Worm (Caenorhabditis elegans) whole organism, young adult: ENCODE measurements around the gene K06A4.10.
A peak's percentile ranks its signal among the peaks of the same experiment; 100 is the strongest.

Source experiments
- C06A6.2 ChIP-seq: fragments of 200-800 bp; sonication (Bioruptor generic); conservative IDR thresholded peaks from 2 replicates; pipeline ENCODE4 v1.3.6; 2022; ENCODE audit warnings: missing genetic modification characterization, missing compliant biosample characterization
- F23B12.7 ChIP-seq: sonication (generic microtip); optimal IDR thresholded peaks from 2 replicates; lab custom pipeline; 2017; ENCODE audit warnings: missing genetic modification characterization, mild to moderate bottlenecking, missing compliant biosample characterization, antibody characterized with exemption, moderate library complexity; ENCODE audit not compliant: insufficient read depth
- F39B2.1 ChIP-seq: fragments of 200-800 bp; sonication (Bioruptor generic); IDR thresholded peaks from 2 replicates; pipeline ENCODE4 v1.3.6; 2022; ENCODE audit warnings: missing genetic modification reagents, missing genetic modification characterization, missing compliant biosample characterization
- F52B5.7 ChIP-seq: sonication (generic microtip); optimal IDR thresholded peaks from 2 replicates; lab custom pipeline; 2016; ENCODE audit warnings: mild to moderate bottlenecking, missing genetic modification characterization, missing compliant biosample characterization
- Y79H2A.3 ChIP-seq: fragments of 200-800 bp; sonication (Bioruptor generic); conservative IDR thresholded peaks from 2 replicates; pipeline ENCODE4 v1.3.6; 2022; ENCODE audit warnings: missing genetic modification reagents, missing genetic modification characterization, missing compliant biosample characterization
- ZK185.1 ChIP-seq: sonication (generic microtip); optimal IDR thresholded peaks from 2 replicates; lab custom pipeline; 2016; ENCODE audit warnings: mild to moderate bottlenecking, missing genetic modification characterization, missing compliant biosample characterization; ENCODE audit not compliant: poor library complexity, severe bottlenecking
- attf-6 ChIP-seq: fragments of 200-800 bp; sonication (Bioruptor generic); IDR thresholded peaks from 2 replicates; pipeline ENCODE4 v1.3.6; 2022; ENCODE audit warnings: missing genetic modification reagents, missing genetic modification characterization, missing compliant biosample characterization
- bed-1 ChIP-seq: fragments of 200-800 bp; sonication (Bioruptor generic); IDR thresholded peaks from 2 replicates; pipeline ENCODE4 v1.3.6; 2022; ENCODE audit warnings: missing genetic modification reagents, missing genetic modification characterization, missing compliant biosample characterization
- ceh-27 ChIP-seq: fragments of 200-800 bp; sonication (Bioruptor generic); optimal IDR thresholded peaks from 2 replicates; lab custom pipeline; 2018; ENCODE audit warnings: mild to moderate bottlenecking, missing genetic modification characterization, moderate library complexity, missing compliant biosample characterization
- ceh-40 ChIP-seq: fragments of 200-800 bp; sonication (Bioruptor generic); IDR thresholded peaks from 2 replicates; pipeline ENCODE4 v1.3.6; 2022; ENCODE audit warnings: missing genetic modification characterization, missing compliant biosample characterization
- ceh-79 ChIP-seq: sonication (generic microtip); optimal IDR thresholded peaks from 2 replicates; lab custom pipeline; 2017; ENCODE audit warnings: mild to moderate bottlenecking, missing genetic modification characterization, missing compliant biosample characterization
- ceh-91 ChIP-seq: fragments of 200-800 bp; sonication (Bioruptor generic); IDR thresholded peaks from 2 replicates; pipeline ENCODE4 v1.3.6; 2022; ENCODE audit warnings: missing genetic modification reagents, missing genetic modification characterization, missing compliant biosample characterization
- dpff-1 ChIP-seq: sonication (generic microtip); optimal IDR thresholded peaks from 2 replicates; lab custom pipeline; 2017; ENCODE audit warnings: mild to moderate bottlenecking, missing genetic modification characterization, missing compliant biosample characterization
- efl-1 ChIP-seq: fragments of 150-350 bp; optimal IDR thresholded peaks from 2 replicates; lab custom pipeline; 2014; ENCODE audit warnings: missing biosample characterization, missing genetic modification reagents, missing genetic modification characterization
- egl-18 ChIP-seq: fragments of 200-800 bp; sonication (Bioruptor generic); IDR thresholded peaks from 2 replicates; pipeline ENCODE4 v1.3.6; 2022; ENCODE audit warnings: missing genetic modification reagents, missing genetic modification characterization, missing compliant biosample characterization
- egrh-3 ChIP-seq: fragments of 200-800 bp; sonication (Bioruptor generic); IDR thresholded peaks from 2 replicates; pipeline ENCODE4 v1.3.6; 2022; ENCODE audit warnings: missing genetic modification reagents, missing genetic modification characterization, missing compliant biosample characterization
- ets-4 ChIP-seq: fragments of 200-800 bp; sonication (Bioruptor generic); optimal IDR thresholded peaks from 2 replicates; lab custom pipeline; 2018; ENCODE audit warnings: mild to moderate bottlenecking, missing genetic modification characterization, missing compliant biosample characterization
- fkh-3 ChIP-seq: sonication (generic microtip); optimal IDR thresholded peaks from 2 replicates; lab custom pipeline; 2016; ENCODE audit warnings: mild to moderate bottlenecking, missing genetic modification characterization, missing compliant biosample characterization
- him-1 ChIP-seq: sonication (generic microtip); optimal IDR thresholded peaks from 2 replicates; lab custom pipeline; 2016; ENCODE audit warnings: missing genotype, missing genetic modification reagents, missing genetic modification characterization, missing compliant biosample characterization
- hlh-12 ChIP-seq: sonication (generic microtip); optimal IDR thresholded peaks from 2 replicates; lab custom pipeline; 2016; ENCODE audit warnings: missing genetic modification characterization, missing compliant biosample characterization
- hmg-20 ChIP-seq: fragments of 200-800 bp; sonication (Bioruptor generic); IDR thresholded peaks from 2 replicates; pipeline ENCODE4 v1.3.6; 2022; ENCODE audit warnings: missing genetic modification reagents, missing genetic modification characterization, missing compliant biosample characterization
- lin-54 ChIP-seq: fragments of 200-800 bp; sonication (Bioruptor generic); optimal IDR thresholded peaks from 2 replicates; lab custom pipeline; 2018; ENCODE audit warnings: mild to moderate bottlenecking, missing genetic modification characterization, missing compliant biosample characterization
- lsl-1 ChIP-seq: fragments of 200-800 bp; sonication (Bioruptor generic); optimal IDR thresholded peaks from 2 replicates; lab custom pipeline; 2018; ENCODE audit warnings: mild to moderate bottlenecking, missing genetic modification characterization, moderate library complexity, missing compliant biosample characterization
- lsy-27 ChIP-seq: sonication (generic microtip); optimal IDR thresholded peaks from 2 replicates; lab custom pipeline; 2017; ENCODE audit warnings: missing genetic modification characterization, mild to moderate bottlenecking, missing compliant biosample characterization, antibody characterized with exemption, missing genotype, borderline replicate concordance; ENCODE audit not compliant: insufficient read depth
- nfyb-1 ChIP-seq: fragments of 200-800 bp; sonication (Bioruptor generic); IDR thresholded peaks from 2 replicates; pipeline ENCODE4 v1.3.6; 2022; ENCODE audit warnings: missing genetic modification reagents, missing genetic modification characterization, missing compliant biosample characterization
- nhr-27 ChIP-seq: fragments of 200-800 bp; sonication (Bioruptor generic); optimal IDR thresholded peaks from 2 replicates; lab custom pipeline; 2018; ENCODE audit warnings: mild to moderate bottlenecking, missing genetic modification characterization, moderate library complexity, missing compliant biosample characterization
- nhr-80 ChIP-seq: sonication (generic microtip); optimal IDR thresholded peaks from 2 replicates; lab custom pipeline; 2016; ENCODE audit warnings: missing genetic modification characterization, missing compliant biosample characterization
- rec-8 ChIP-seq, 2 experiments: sonication (generic microtip); optimal IDR thresholded peaks; 2 replicates each; lab custom pipeline; 2016; ENCODE audit warnings: mild to moderate bottlenecking in 2 of 2, missing genetic modification characterization in 2 of 2, missing genetic modification reagents in 2 of 2, missing genotype in 2 of 2, missing biosample characterization in 1 of 2, missing compliant biosample characterization in 1 of 2, moderate library complexity in 1 of 2
- snpc-1.1 ChIP-seq: sonication (generic microtip); optimal IDR thresholded peaks from 2 replicates; lab custom pipeline; 2017; ENCODE audit warnings: missing genetic modification characterization, mild to moderate bottlenecking, missing compliant biosample characterization, antibody characterized with exemption, moderate library complexity, missing genotype, missing genetic modification reagents; ENCODE audit not compliant: insufficient read depth
- sptf-2 ChIP-seq: fragments of 200-800 bp; sonication (Bioruptor generic); optimal IDR thresholded peaks from 2 replicates; lab custom pipeline; 2018; ENCODE audit warnings: mild to moderate bottlenecking, missing genetic modification characterization, missing compliant biosample characterization
- unc-62 ChIP-seq: fragments of 150-350 bp; optimal IDR thresholded peaks from 2 replicates; lab custom pipeline; 2014; ENCODE audit warnings: missing biosample characterization, missing genetic modification reagents, missing genetic modification characterization
- xnd-1 ChIP-seq: sonication (generic microtip); optimal IDR thresholded peaks from 2 replicates; lab custom pipeline; 2016; ENCODE audit warnings: missing genotype, missing genetic modification reagents, missing genetic modification characterization, missing compliant biosample characterization
- zim-3 ChIP-seq: sonication (generic microtip); optimal IDR thresholded peaks from 2 replicates; lab custom pipeline; 2017; ENCODE audit warnings: mild to moderate bottlenecking, missing genetic modification characterization, moderate library complexity, missing compliant biosample characterization
- ztf-26 ChIP-seq: sonication (generic microtip); optimal IDR thresholded peaks from 2 replicates; lab custom pipeline; 2017; ENCODE audit warnings: missing genetic modification characterization, missing compliant biosample characterization
- ztf-28 ChIP-seq: fragments of 200-800 bp; sonication (Bioruptor generic); IDR thresholded peaks from 2 replicates; pipeline ENCODE4 v1.3.6; 2022; ENCODE audit warnings: missing genetic modification reagents, missing genetic modification characterization, missing compliant biosample characterization
- ztf-6 ChIP-seq: fragments of 200-800 bp; sonication (Bioruptor generic); IDR thresholded peaks from 2 replicates; pipeline ENCODE4 v1.3.6; 2022; ENCODE audit warnings: missing genetic modification reagents, missing genetic modification characterization, missing compliant biosample characterization

Gene K06A4.10

DNA sequence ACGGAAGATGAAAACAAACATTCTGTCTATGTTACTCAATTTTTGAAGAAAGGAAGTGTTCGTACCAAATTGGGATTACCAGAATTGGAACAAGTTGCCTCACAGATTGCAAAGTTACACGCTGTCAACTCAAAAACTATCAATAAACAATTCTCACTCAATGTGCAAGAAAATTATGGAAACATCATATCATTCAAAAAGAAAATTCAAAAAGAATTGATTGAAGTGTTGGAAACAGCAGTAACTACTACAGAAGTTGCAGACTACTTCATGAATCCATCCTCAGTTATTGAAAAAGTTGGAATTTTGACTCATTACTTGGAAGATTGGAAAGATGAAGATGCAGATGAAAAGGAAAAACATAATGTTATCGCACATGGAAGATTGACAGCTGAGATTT lies 38.4 kb upstream of the K06A4.10 start:
- TF ChIP-seq rec-8 (tag; optimal IDR thresholded peaks at IDR 0.05; lab: Kevin White, UChicago) (no peak), him-1 (tag; lab: Kevin White, UChicago) (no peak), xnd-1 (tag; lab: Kevin White, UChicago) (no peak), lsl-1 (GFP tag; lab: Kevin White, UChicago) (no peak), ceh-27 (GFP tag; lab: Kevin White, UChicago) (no peak), dpff-1 (tag; lab: Kevin White, UChicago) (no peak), ceh-91 (GFP tag; lab: Robert Waterston, UW) (no peak), egl-18 (GFP tag; lab: Robert Waterston, UW) (no peak), hlh-12 (tag; lab: Kevin White, UChicago) (no peak), ztf-6 (no peak), C06A6.2 (GFP tag; lab: Robert Waterston, UW) (no peak), snpc-1.1 (tag; lab: Kevin White, UChicago) (no peak), egrh-3 (GFP tag; lab: Robert Waterston, UW) (no peak)

DNA sequence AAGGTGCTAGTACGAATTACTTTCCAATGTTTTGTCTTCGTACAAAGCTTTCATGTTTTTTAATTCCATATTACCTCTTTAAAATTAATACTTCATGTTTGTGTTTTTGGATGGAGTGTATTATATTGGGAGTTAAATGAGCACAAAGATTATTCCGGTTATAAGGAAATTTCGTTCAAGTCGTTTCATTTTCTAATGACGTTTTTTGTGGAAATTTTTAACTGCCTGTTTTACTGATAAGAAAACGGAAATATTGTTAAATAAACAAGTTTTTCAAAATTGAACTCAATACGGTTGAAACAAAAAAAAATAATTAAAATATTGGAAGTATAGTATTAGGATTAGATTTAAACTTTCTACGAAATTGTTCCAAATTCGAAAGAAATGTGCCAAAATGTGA lies 37.7 kb upstream of the K06A4.10 start:
- TF ChIP-seq ztf-26 (tag; lab: Kevin White, UChicago) (no peak), nhr-80 (tag; lab: Kevin White, UChicago) (peak; percentile 3), C06A6.2 (GFP tag; lab: Robert Waterston, UW) (no peak)
- TF ChIP-seq, all 124 proteins: peak for 1

DNA sequence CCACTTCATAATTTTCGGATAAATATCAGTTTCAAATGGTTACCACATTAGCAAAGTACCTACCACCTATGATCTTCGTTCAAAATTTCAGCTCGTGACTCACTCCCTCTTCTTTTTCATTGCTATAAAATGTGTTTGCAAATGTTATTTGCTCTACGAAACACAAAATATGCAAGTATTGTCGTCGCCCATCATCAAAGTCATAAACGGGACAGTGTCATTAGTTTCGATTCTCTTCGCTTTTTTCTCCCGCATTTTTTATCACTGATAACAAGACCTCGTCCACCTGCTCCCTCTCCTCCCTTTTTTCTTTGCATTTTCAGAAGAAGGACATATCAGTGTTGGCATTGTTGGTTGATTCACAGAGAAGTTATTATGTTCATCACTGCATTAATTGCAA lies 36.9 kb upstream of the K06A4.10 start, which contains the start of gene C50F4.1:
TSS of gene C50F4.1 (plus strand) at position 324 of the 400 bp plus-strand sequence.
- TF ChIP-seq ceh-40 (no peak), ets-4 (peak; percentile 37), zim-3 (no peak), nhr-80 (tag; lab: Kevin White, UChicago) (peak; percentile 95), lin-54 (GFP tag; lab: Kevin White, UChicago) (no peak), bed-1 (GFP tag; lab: Robert Waterston, UW) (no peak), ceh-79 (tag; lab: Kevin White, UChicago) (no peak), egrh-3 (GFP tag; lab: Robert Waterston, UW) (no peak)

DNA sequence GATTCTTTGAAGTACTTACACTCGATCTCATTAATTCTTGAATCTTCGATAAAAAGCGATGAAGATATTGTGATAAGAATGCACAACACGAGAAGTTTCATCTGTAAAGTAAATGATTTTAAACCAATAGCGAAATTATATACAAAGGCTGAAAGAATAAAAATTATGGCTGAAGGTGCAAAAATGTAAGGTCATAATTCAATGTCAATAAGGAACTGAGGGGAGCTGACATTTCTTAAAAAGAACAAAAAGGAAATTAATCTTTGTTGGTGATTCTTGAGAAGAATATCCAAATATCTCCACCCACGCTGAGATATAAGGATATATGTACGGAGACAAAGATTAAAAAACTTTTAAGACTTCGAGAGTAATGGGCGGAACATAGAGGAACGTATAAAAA lies 34.5 kb upstream of the K06A4.10 start, which contains the start of gene C50F4.9:
TSS of gene C50F4.9 (minus strand) at position 101 of the 400 bp plus-strand sequence.
- TF ChIP-seq fkh-3 (tag; lab: Kevin White, UChicago) (no peak), dpff-1 (tag; lab: Kevin White, UChicago) (no peak), F39B2.1 (GFP tag; lab: Robert Waterston, UW) (no peak), ceh-40 (no peak), F52B5.7 (tag; lab: Kevin White, UChicago) (no peak), unc-62 (GFP tag; lab: Kevin White, UChicago) (no peak), ztf-28 (GFP tag; lab: Robert Waterston, UW) (no peak), nhr-27 (tag; lab: Kevin White, UChicago) (no peak), nfyb-1 (GFP tag; lab: Robert Waterston, UW) (no peak), ZK185.1 (no peak), attf-6 (GFP tag; lab: Robert Waterston, UW) (no peak), sptf-2 (no peak), hmg-20 (GFP tag; lab: Robert Waterston, UW) (no peak), Y79H2A.3 (GFP tag; lab: Robert Waterston, UW) (no peak), F23B12.7 (tag; lab: Kevin White, UChicago) (no peak), efl-1 (GFP tag; lab: Kevin White, UChicago) (no peak), lsy-27 (tag; lab: Kevin White, UChicago) (no peak)
